Worm (Caenorhabditis elegans) whole organism, mixed stage, embryonic: ENCODE results near the gene F14D2.15.

ENCODE experiments used
- ces-1 ChIP-seq: fragments of 150-350 bp; optimal IDR thresholded peaks from 2 replicates; lab custom pipeline; 2014; ENCODE audit warnings: missing biosample characterization, missing genetic modification reagents, missing genetic modification characterization
- elt-1 ChIP-seq: sonication (generic microtip); optimal IDR thresholded peaks from 2 replicates; lab custom pipeline; 2017; ENCODE audit warnings: missing genetic modification characterization, mild to moderate bottlenecking, missing compliant biosample characterization, antibody characterized with exemption, moderate library complexity, borderline replicate concordance; ENCODE audit not compliant: insufficient read depth
- lsy-2 ChIP-seq: fragments of 150-350 bp; optimal IDR thresholded peaks from 2 replicates; lab custom pipeline; 2014; ENCODE audit warnings: missing biosample characterization, missing genetic modification characterization
- nhr-12 ChIP-seq: fragments of 150-350 bp; optimal IDR thresholded peaks from 2 replicates; lab custom pipeline; 2014; ENCODE audit warnings: missing biosample characterization, missing genetic modification characterization
- nhr-28 ChIP-seq: fragments of 150-350 bp; optimal IDR thresholded peaks from 2 replicates; lab custom pipeline; 2014; ENCODE audit warnings: missing biosample characterization, missing genetic modification characterization
- snpc-4 ChIP-seq: fragments of 150-350 bp; optimal IDR thresholded peaks from 2 replicates; lab custom pipeline; 2014; ENCODE audit warnings: missing biosample characterization, missing genetic modification characterization
- unc-39 ChIP-seq: fragments of 150-350 bp; optimal IDR thresholded peaks from 2 replicates; lab custom pipeline; 2014; ENCODE audit warnings: missing biosample characterization, missing genetic modification characterization
- ztf-11 ChIP-seq: fragments of 150-350 bp; optimal IDR thresholded peaks from 2 replicates; lab custom pipeline; 2014; ENCODE audit warnings: missing biosample characterization, missing genetic modification characterization

ce11 chrII:3387503-3387902 lies 43.9 kb upstream of the F14D2.15 start, which contains the start of gene T06D4.6:
- TF ChIP-seq nhr-12 (tag; lab: Kevin White, UChicago) = no peak
- TF ChIP-seq ztf-11 = no peak
- TF ChIP-seq ces-1 = no peak
- no peak for TF ChIP-seq snpc-4 (tag; lab: Kevin White, UChicago)
- TF ChIP-seq elt-1 (tag; lab: Kevin White, UChicago) = no peak
- TF ChIP-seq lsy-2 = no peak
- TF ChIP-seq nhr-28 = no peak
- no peak for TF ChIP-seq unc-39 (tag; lab: Kevin White, UChicago)
